Fruit fly (Drosophila melanogaster) whole organism, embryonic: ENCODE measurements around the gene Atx-1.

Experiments
- Asciz ChIP-seq: fragments of 200-800 bp; sonication (Bioruptor generic); optimal IDR thresholded peaks from 2 replicates; lab custom pipeline; 2017; ENCODE audit warnings: missing biosample characterization, mild to moderate bottlenecking, missing genetic modification characterization, missing genetic modification reagents
- Atf-2 ChIP-seq: fragments of 200-800 bp; sonication (Bioruptor generic); optimal IDR thresholded peaks from 2 replicates; lab custom pipeline; 2016; ENCODE audit warnings: missing biosample characterization, missing genetic modification characterization
- CG10366 ChIP-seq: fragments of 200-800 bp; sonication (Bioruptor generic); IDR thresholded peaks from 2 replicates; pipeline ENCODE4 v1.3.6; 2022; ENCODE audit warnings: missing biosample characterization, missing genetic modification characterization
- CG11085 ChIP-seq: fragments of 200-800 bp; sonication (Bioruptor generic); IDR thresholded peaks from 2 replicates; pipeline ENCODE4 v1.3.6; 2022; ENCODE audit warnings: missing biosample characterization, missing genetic modification characterization
- CG12071 ChIP-seq: fragments of 200-800 bp; sonication (Bioruptor generic); optimal IDR thresholded peaks from 3 replicates; lab custom pipeline; 2018; ENCODE audit warnings: missing biosample characterization, mild to moderate bottlenecking, missing genetic modification characterization
- CG13296 ChIP-seq: fragments of 200-800 bp; sonication (Bioruptor generic); optimal IDR thresholded peaks from 3 replicates; lab custom pipeline; 2018; ENCODE audit warnings: missing biosample characterization, mild to moderate bottlenecking, missing genetic modification characterization
- CG14050 ChIP-seq: fragments of 200-800 bp; sonication (Bioruptor generic); IDR thresholded peaks from 3 replicates; pipeline ENCODE4 v1.3.6; 2022; ENCODE audit warnings: missing biosample characterization, missing genetic modification characterization
- CG14965 ChIP-seq: fragments of 200-800 bp; sonication (Bioruptor generic); optimal IDR thresholded peaks from 2 replicates; lab custom pipeline; 2016; ENCODE audit warnings: missing biosample characterization, missing genetic modification characterization, borderline replicate concordance
- CG15073 ChIP-seq: fragments of 200-800 bp; sonication (Bioruptor generic); optimal IDR thresholded peaks from 2 replicates; lab custom pipeline; 2016; ENCODE audit warnings: missing biosample characterization, missing genetic modification characterization
- CG17829 ChIP-seq: fragments of 200-800 bp; optimal IDR thresholded peaks from 2 replicates; lab custom pipeline; 2019; ENCODE audit warnings: missing biosample characterization, mild to moderate bottlenecking, missing genetic modification characterization, moderate library complexity
- CG2199 ChIP-seq: fragments of 200-800 bp; sonication (Bioruptor generic); IDR thresholded peaks from 3 replicates; pipeline ENCODE4 v1.3.6; 2022; ENCODE audit warnings: missing biosample characterization, missing genetic modification characterization
- CG2712 ChIP-seq: fragments of 200-800 bp; optimal IDR thresholded peaks from 3 replicates; lab custom pipeline; 2019; ENCODE audit warnings: missing biosample characterization, mild to moderate bottlenecking, missing genetic modification characterization, moderate library complexity
- CG3065 ChIP-seq: fragments of 200-800 bp; sonication (Bioruptor generic); optimal IDR thresholded peaks from 2 replicates; lab custom pipeline; 2016; ENCODE audit warnings: missing biosample characterization, missing genetic modification characterization
- CG31365 ChIP-seq: fragments of 200-800 bp; sonication (Bioruptor generic); optimal IDR thresholded peaks from 2 replicates; lab custom pipeline; 2018; ENCODE audit warnings: missing biosample characterization, mild to moderate bottlenecking, missing genetic modification characterization
- CG3847 ChIP-seq: fragments of 200-800 bp; sonication (Bioruptor generic); IDR thresholded peaks from 2 replicates; pipeline ENCODE4 v1.3.6; 2022; ENCODE audit warnings: missing biosample characterization, missing genetic modification characterization
- CG4360 ChIP-seq: fragments of 200-800 bp; sonication (Bioruptor generic); IDR thresholded peaks from 2 replicates; pipeline ENCODE4 v1.3.6; 2022; ENCODE audit warnings: missing biosample characterization, missing genetic modification characterization
- CG4424 ChIP-seq: fragments of 200-800 bp; sonication (Bioruptor generic); optimal IDR thresholded peaks from 3 replicates; lab custom pipeline; 2016; ENCODE audit warnings: missing biosample characterization, missing genetic modification characterization
- CG6254 ChIP-seq: fragments of 200-800 bp; sonication (Bioruptor generic); optimal IDR thresholded peaks from 3 replicates; lab custom pipeline; 2017; ENCODE audit warnings: mild to moderate bottlenecking, missing biosample characterization, missing genetic modification reagents, missing genetic modification characterization
- CG6272 ChIP-seq: fragments of 200-800 bp; sonication (Bioruptor generic); IDR thresholded peaks from 2 replicates; pipeline ENCODE4 v1.3.6; 2022; ENCODE audit warnings: missing biosample characterization, missing genetic modification characterization
- CG7357 ChIP-seq: fragments of 200-800 bp; sonication (Bioruptor generic); IDR thresholded peaks from 3 replicates; pipeline ENCODE4 v1.3.6; 2022; ENCODE audit warnings: missing biosample characterization, missing genetic modification characterization
- CG9817 ChIP-seq: fragments of 200-800 bp; sonication (Bioruptor generic); optimal IDR thresholded peaks from 2 replicates; lab custom pipeline; 2018; ENCODE audit warnings: missing biosample characterization, mild to moderate bottlenecking, missing genetic modification characterization, moderate library complexity
- Doc2 ChIP-seq: fragments of 200-800 bp; sonication (Bioruptor generic); IDR thresholded peaks from 2 replicates; pipeline ENCODE4 v1.3.6; 2022; ENCODE audit warnings: missing biosample characterization, missing genetic modification characterization
- Eip74EF ChIP-seq, 2 experiments: fragments of 200-800 bp in 1 of 2; fragments of >200 bp in 1 of 2; sonication (Bioruptor generic) in 1 of 2; optimal IDR thresholded peaks; 2 replicates each; lab custom pipeline; 2017 to 2019; ENCODE audit warnings: missing biosample characterization in 2 of 2, missing genetic modification characterization in 2 of 2, mild to moderate bottlenecking in 1 of 2, moderate library complexity in 1 of 2
- Fer1 ChIP-seq: fragments of 200-800 bp; sonication (Bioruptor generic); optimal IDR thresholded peaks from 2 replicates; lab custom pipeline; 2017; ENCODE audit warnings: missing biosample characterization, mild to moderate bottlenecking, missing genetic modification characterization
- Fer3 ChIP-seq: fragments of 200-800 bp; sonication (Bioruptor generic); optimal IDR thresholded peaks from 2 replicates; lab custom pipeline; 2018; ENCODE audit warnings: missing biosample characterization, mild to moderate bottlenecking, missing genetic modification characterization, moderate library complexity
- Gug ChIP-seq: fragments of 200-800 bp; sonication (Bioruptor generic); IDR thresholded peaks from 4 replicates; pipeline ENCODE4 v1.3.6; 2022; ENCODE audit warnings: missing biosample characterization, missing genetic modification characterization
- Hr51 ChIP-seq, 2 experiments: fragments of 200-800 bp; sonication (Bioruptor generic); optimal IDR thresholded peaks; 2 replicates in 1 of 2; 3 replicates in 1 of 2; lab custom pipeline; 2016 to 2018; ENCODE audit warnings: missing biosample characterization in 2 of 2, missing genetic modification characterization in 2 of 2, mild to moderate bottlenecking in 1 of 2, moderate library complexity in 1 of 2
- Oli ChIP-seq: fragments of 200-800 bp; sonication (Bioruptor generic); optimal IDR thresholded peaks from 2 replicates; lab custom pipeline; 2018; ENCODE audit warnings: missing biosample characterization, mild to moderate bottlenecking, missing genetic modification characterization, moderate library complexity
- Poxn ChIP-seq: fragments of 200-800 bp; sonication (Bioruptor generic); IDR thresholded peaks from 2 replicates; pipeline ENCODE4 v1.3.6; 2022; ENCODE audit warnings: missing biosample characterization, missing genetic modification characterization
- Ptx1 ChIP-seq: fragments of 200-800 bp; sonication (Bioruptor generic); IDR thresholded peaks from 2 replicates; pipeline ENCODE4 v1.3.6; 2022; ENCODE audit warnings: missing biosample characterization, missing genetic modification characterization
- Sry-δ ChIP-seq: fragments of 200-800 bp; sonication (Bioruptor generic); optimal IDR thresholded peaks from 2 replicates; lab custom pipeline; 2016; ENCODE audit warnings: missing biosample characterization, missing genetic modification characterization
- Tbp ChIP-seq: fragments of >200 bp; optimal IDR thresholded peaks from 2 replicates; lab custom pipeline; 2018; ENCODE audit warnings: missing biosample characterization, missing genetic modification characterization
- Xrp1 ChIP-seq: fragments of 200-800 bp; sonication (Bioruptor generic); IDR thresholded peaks from 2 replicates; pipeline ENCODE4 v1.3.6; 2022; ENCODE audit warnings: missing biosample characterization, missing genetic modification characterization
- ab ChIP-seq: fragments of 200-800 bp; sonication (Bioruptor generic); optimal IDR thresholded peaks from 2 replicates; lab custom pipeline; 2016; ENCODE audit warnings: missing biosample characterization, missing genetic modification characterization
- ap ChIP-seq: fragments of 200-800 bp; sonication (Bioruptor generic); IDR thresholded peaks from 2 replicates; pipeline ENCODE4 v1.3.6; 2022; ENCODE audit warnings: missing biosample characterization, missing genetic modification characterization
- chinmo ChIP-seq: fragments of 200-800 bp; sonication (Bioruptor generic); IDR thresholded peaks from 4 replicates; pipeline ENCODE4 v1.3.6; 2022; ENCODE audit warnings: missing biosample characterization, missing genetic modification characterization; ENCODE audit not compliant: partially characterized antibody
- fru ChIP-seq: fragments of >200 bp; optimal IDR thresholded peaks from 2 replicates; lab custom pipeline; 2017
- ftz-f1 ChIP-seq: fragments of 200-800 bp; sonication (Bioruptor generic); optimal IDR thresholded peaks from 2 replicates; lab custom pipeline; 2016; ENCODE audit warnings: missing biosample characterization, missing genetic modification characterization
- gce ChIP-seq: fragments of 200-800 bp; sonication (Bioruptor generic); IDR thresholded peaks from 3 replicates; pipeline ENCODE4 v1.3.6; 2022; ENCODE audit warnings: missing biosample characterization, missing genetic modification characterization
- kah ChIP-seq: fragments of 200-800 bp; sonication (Bioruptor generic); optimal IDR thresholded peaks from 2 replicates; lab custom pipeline; 2018; ENCODE audit warnings: missing biosample characterization, mild to moderate bottlenecking, missing genetic modification characterization
- klu ChIP-seq: fragments of 200-800 bp; sonication (Bioruptor generic); IDR thresholded peaks from 2 replicates; pipeline ENCODE4 v1.3.6; 2022; ENCODE audit warnings: missing biosample characterization, missing genetic modification characterization
- lmd ChIP-seq: fragments of 200-800 bp; sonication (Bioruptor generic); IDR thresholded peaks from 2 replicates; pipeline ENCODE4 v1.3.6; 2022; ENCODE audit warnings: missing biosample characterization, missing genetic modification characterization
- org-1 ChIP-seq: fragments of 200-800 bp; sonication (Bioruptor generic); optimal IDR thresholded peaks from 2 replicates; lab custom pipeline; 2017; ENCODE audit warnings: missing biosample characterization, missing genetic modification characterization
- sens ChIP-seq: fragments of 200-800 bp; sonication (Bioruptor generic); peaks from one replicate; lab custom pipeline; 2016; ENCODE audit warnings: missing biosample characterization, missing genetic modification characterization
- slbo ChIP-seq: fragments of 200-800 bp; sonication (Bioruptor generic); IDR thresholded peaks from 2 replicates; pipeline ENCODE4 v1.3.6; 2022; ENCODE audit warnings: missing biosample characterization, missing genetic modification characterization
- ssp ChIP-seq: fragments of 200-800 bp; sonication (Bioruptor generic); IDR thresholded peaks from 2 replicates; pipeline ENCODE4 v1.3.6; 2022; ENCODE audit warnings: missing biosample characterization, missing genetic modification characterization
- stc ChIP-seq: fragments of 200-800 bp; sonication (Bioruptor generic); IDR thresholded peaks from 2 replicates; pipeline ENCODE4 v1.3.6; 2022; ENCODE audit warnings: missing biosample characterization, missing genetic modification characterization
- tio ChIP-seq: fragments of 200-800 bp; sonication (Bioruptor generic); optimal IDR thresholded peaks from 2 replicates; lab custom pipeline; 2017; ENCODE audit warnings: missing biosample characterization, missing genetic modification characterization, inconsistent platforms
- trem ChIP-seq: fragments of 200-800 bp; optimal IDR thresholded peaks from 3 replicates; lab custom pipeline; 2019; ENCODE audit warnings: missing biosample characterization, mild to moderate bottlenecking, missing genetic modification characterization, moderate library complexity
- vnd ChIP-seq: fragments of 200-800 bp; sonication (Bioruptor generic); IDR thresholded peaks from 3 replicates; pipeline ENCODE4 v1.3.6; 2022; ENCODE audit warnings: missing biosample characterization, missing genetic modification characterization; ENCODE audit not compliant: partially characterized antibody
- wek ChIP-seq: fragments of 200-800 bp; sonication (Bioruptor generic); optimal IDR thresholded peaks from 3 replicates; lab custom pipeline; 2018; ENCODE audit warnings: missing biosample characterization, mild to moderate bottlenecking, missing genetic modification characterization, moderate library complexity
- zen ChIP-seq: fragments of 200-800 bp; sonication (Bioruptor generic); optimal IDR thresholded peaks from 3 replicates; lab custom pipeline; 2018; ENCODE audit warnings: missing biosample characterization, mild to moderate bottlenecking, missing genetic modification characterization, moderate library complexity

Gene Atx-1

dm6 chrX:6794826-6795225 is 28.2 kb upstream of the Atx-1 start (continued):
- no peak for TF ChIP-seq CG15073
- no peak for TF ChIP-seq CG7357 (GFP tag; lab: Robert Waterston, UW)
- TF ChIP-seq CG4424 (GFP tag; lab: Kevin White, UChicago) = no peak
- no peak for TF ChIP-seq CG14965 (GFP tag; lab: Kevin White, UChicago)
- no peak for TF ChIP-seq zen (tag; lab: Kevin White, UChicago)
- no peak for TF ChIP-seq tio (GFP tag; lab: Kevin White, UChicago)
- no peak for TF ChIP-seq CG6272 (GFP tag; lab: Robert Waterston, UW)
- TF ChIP-seq CG3847 = 0 out of 2 replicates have a peak, but pooled peaks have one; percentile 29
- TF ChIP-seq Sry-δ (GFP tag; lab: Kevin White, UChicago) = no peak
- no peak for TF ChIP-seq Atf-2
- TF ChIP-seq CG2199 (GFP tag; lab: Robert Waterston, UW) = no peak
- TF ChIP-seq Fer3 (tag; lab: Kevin White, UChicago) = no peak
- TF ChIP-seq CG11085 (GFP tag; lab: Robert Waterston, UW) = no peak
- no peak for TF ChIP-seq CG12071 (GFP tag; lab: Kevin White, UChicago)
- TF ChIP-seq sens = no peak
- TF ChIP-seq ap (GFP tag; lab: Robert Waterston, UW) = 0 out of 2 replicates have a peak, but pooled peaks have one; percentile 17
- TF ChIP-seq Gug (GFP tag; lab: Robert Waterston, UW) = no peak
- TF ChIP-seq ab (GFP tag; lab: Kevin White, UChicago) = no peak
- no peak for TF ChIP-seq kah (GFP tag; lab: Kevin White, UChicago)
- no peak for TF ChIP-seq ftz-f1 (GFP tag; lab: Kevin White, UChicago)
- TF ChIP-seq CG2712 = no peak
- peak; percentile 38; the same call in 2 of the 3 replicates for TF ChIP-seq CG14050 (GFP tag; lab: Robert Waterston, UW)
- no peak for TF ChIP-seq CG9817 (tag; lab: Kevin White, UChicago)
- TF ChIP-seq stc (GFP tag; lab: Robert Waterston, UW) = 0 out of 2 replicates have a peak, but pooled peaks have one; percentile 22
- no peak for TF ChIP-seq CG13296
- no peak for TF ChIP-seq org-1
- no peak; the same call in 1 of the 2 replicates for TF ChIP-seq Ptx1 (GFP tag; lab: Robert Waterston, UW)
- TF ChIP-seq Doc2 (GFP tag; lab: Robert Waterston, UW) = no peak
- TF ChIP-seq Oli (tag; lab: Kevin White, UChicago) = no peak
- TF ChIP-seq chinmo = no peak
- TF ChIP-seq CG31365 (tag; lab: Kevin White, UChicago) = no peak
- no peak for TF ChIP-seq Poxn (GFP tag; lab: Robert Waterston, UW)
- TF ChIP-seq CG17829 (tag; lab: Kevin White, UChicago) = no peak
- no peak for TF ChIP-seq vnd (GFP tag; lab: Robert Waterston, UW)
- no peak for TF ChIP-seq Fer1 (GFP tag; lab: Kevin White, UChicago)
- TF ChIP-seq klu (GFP tag; lab: Robert Waterston, UW) = no peak
- TF ChIP-seq Tbp (GFP tag; lab: Kevin White, UChicago) = no peak
- no peak for TF ChIP-seq CG6254 (GFP tag; lab: Kevin White, UChicago)
- TF ChIP-seq slbo = no peak
- no peak for TF ChIP-seq gce (GFP tag; lab: Robert Waterston, UW)
- no peak for TF ChIP-seq Eip74EF (GFP tag; optimal IDR thresholded peaks at IDR 0.05; lab: Kevin White, UChicago)
- no peak for TF ChIP-seq fru (lab: Kevin White, UChicago)
- TF ChIP-seq trem (tag; lab: Kevin White, UChicago) = no peak
- no peak for TF ChIP-seq CG3065
- TF ChIP-seq wek (GFP tag; lab: Kevin White, UChicago) = no peak
- 0 out of 2 replicates have a peak, but pooled peaks have one; percentile 45 for TF ChIP-seq Xrp1 (GFP tag; lab: Robert Waterston, UW)
- TF ChIP-seq CG10366 = peak; percentile 43
- TF ChIP-seq lmd = peak; percentile 54
- peak in 1 of 2 experiments; percentile 2 for TF ChIP-seq Hr51 (GFP tag; optimal IDR thresholded peaks at IDR 0.05; lab: Kevin White, UChicago)
- TF ChIP-seq Asciz (GFP tag; lab: Kevin White, UChicago) = peak; percentile 4
- TF ChIP-seq ssp (GFP tag; lab: Robert Waterston, UW) = 0 out of 2 replicates have a peak, but pooled peaks have one; percentile 12
- no peak for TF ChIP-seq CG4360 (GFP tag; lab: Robert Waterston, UW)
